Worm (Caenorhabditis elegans): ENCODE results near the gene sir-2.2.

Gene sir-2.2

ce11 chrX:13366955-13367354 is 39.1 kb downstream of the sir-2.2 start:
- no peak for TF ChIP-seq sox-4 (tag; optimal IDR thresholded peaks at IDR 0.05)
- TF ChIP-seq ceh-6 (GFP tag; optimal IDR thresholded peaks at IDR 0.05): no peak
- TF ChIP-seq F13H6.1 (tag; optimal IDR thresholded peaks at IDR 0.05): no peak
- no peak for TF ChIP-seq Y22D7AL.16 (tag; optimal IDR thresholded peaks at IDR 0.05)
- TF ChIP-seq unc-3 (GFP tag; conservative IDR thresholded peaks at IDR 0.05): no peak
- no peak for TF ChIP-seq unc-3 (tag; optimal IDR thresholded peaks at IDR 0.05)
- TF ChIP-seq pros-1 (tag; optimal IDR thresholded peaks at IDR 0.05): no peak
- TF ChIP-seq che-1 (tag; optimal IDR thresholded peaks at IDR 0.05): no peak
- no peak for TF ChIP-seq ets-4 (tag; optimal IDR thresholded peaks at IDR 0.05)
- no peak for TF ChIP-seq fkh-10 (GFP tag; optimal IDR thresholded peaks at IDR 0.05)
- no peak for TF ChIP-seq unc-42 (tag; optimal IDR thresholded peaks at IDR 0.05)
- TF ChIP-seq ceh-22 (tag; optimal IDR thresholded peaks at IDR 0.05): no peak
- no peak for TF ChIP-seq pha-4 (tag; optimal IDR thresholded peaks at IDR 0.05)
- TF ChIP-seq ama-1 (optimal IDR thresholded peaks at IDR 0.05): no peak
- TF ChIP-seq ceh-9 (tag; optimal IDR thresholded peaks at IDR 0.05): no peak
- no peak for TF ChIP-seq hlh-15 (tag; optimal IDR thresholded peaks at IDR 0.05)
- no peak for TF ChIP-seq pqm-1 (tag; optimal IDR thresholded peaks at IDR 0.05)

- TF ChIP-seq pha-2 (tag; optimal IDR thresholded peaks at IDR 0.05) (no peak), ceh-14 (tag; optimal IDR thresholded peaks at IDR 0.05) (no peak), nhr-232 (tag; optimal IDR thresholded peaks at IDR 0.05) (no peak), elt-2 (tag; optimal IDR thresholded peaks at IDR 0.05) (peak; percentile 14)
Measured at ce11 chrX:13368283-13368682, 40.4 kb downstream of the sir-2.2 start.

ce11 chrX:13376185-13376584 is 48.3 kb downstream of the sir-2.2 start:
- TF ChIP-seq unc-55 (GFP tag; optimal IDR thresholded peaks at IDR 0.05): no peak
- no peak for TF ChIP-seq tbx-2 (tag; optimal IDR thresholded peaks at IDR 0.05)
- no peak for TF ChIP-seq ttx-3 (tag; optimal IDR thresholded peaks at IDR 0.05)
- no peak for TF ChIP-seq ahr-1 (tag; optimal IDR thresholded peaks at IDR 0.05)
- no peak for TF ChIP-seq che-1 (tag; optimal IDR thresholded peaks at IDR 0.05)
- TF ChIP-seq hlh-8 (tag; optimal IDR thresholded peaks at IDR 0.05): no peak
- TF ChIP-seq fax-1 (tag; optimal IDR thresholded peaks at IDR 0.05): no peak
- TF ChIP-seq fkh-6 (tag; optimal IDR thresholded peaks at IDR 0.05): no peak
- no peak for TF ChIP-seq unc-3 (GFP tag; conservative IDR thresholded peaks at IDR 0.05)
- TF ChIP-seq unc-3 (tag; optimal IDR thresholded peaks at IDR 0.05): no peak
- TF ChIP-seq ceh-30 (tag; optimal IDR thresholded peaks at IDR 0.05): no peak
- no peak for TF ChIP-seq pha-2 (tag; optimal IDR thresholded peaks at IDR 0.05)
- TF ChIP-seq gmeb-2 (tag; optimal IDR thresholded peaks at IDR 0.05): no peak
- no peak for TF ChIP-seq ref-2 (tag; optimal IDR thresholded peaks at IDR 0.05)
- TF ChIP-seq C38D4.7 (GFP tag; optimal IDR thresholded peaks at IDR 0.05): no peak
- TF ChIP-seq hlh-13 (GFP tag; optimal IDR thresholded peaks at IDR 0.05): no peak

ce11 chrX:13376851-13377250 is 49.0 kb downstream of the sir-2.2 start, which contains the start of the genes C49F8.14 and gem-1:
C49F8.14 (minus strand) TSS chrX:13376949.
gem-1 (minus strand) TSS chrX:13376992.
- TF ChIP-seq fkh-10 (GFP tag; optimal IDR thresholded peaks at IDR 0.05): no peak
- no peak for TF ChIP-seq pat-9 (tag; optimal IDR thresholded peaks at IDR 0.05)
- no peak for TF ChIP-seq ceh-30 (tag; optimal IDR thresholded peaks at IDR 0.05)
- no peak for TF ChIP-seq K09A11.1 (tag; optimal IDR thresholded peaks at IDR 0.05; ENCODE audit: insufficient read depth)
- no peak for TF ChIP-seq npax-4 (tag; optimal IDR thresholded peaks at IDR 0.05)
- no peak for TF ChIP-seq hlh-6 (tag; optimal IDR thresholded peaks at IDR 0.05)
- no peak for TF ChIP-seq ceh-22 (tag; optimal IDR thresholded peaks at IDR 0.05)
- TF ChIP-seq pax-1 (tag; optimal IDR thresholded peaks at IDR 0.05): no peak
- TF ChIP-seq ceh-6 (GFP tag; optimal IDR thresholded peaks at IDR 0.05): no peak
- TF ChIP-seq ceh-45 (GFP tag; IDR thresholded peaks at IDR 0.05): no peak
- TF ChIP-seq zip-5 (tag; optimal IDR thresholded peaks at IDR 0.05): no peak
- TF ChIP-seq ceh-24 (tag; optimal IDR thresholded peaks at IDR 0.05): no peak
- no peak for TF ChIP-seq hlh-30 (tag; optimal IDR thresholded peaks at IDR 0.05; ENCODE audit: insufficient read depth)
- TF ChIP-seq ceh-14 (tag; optimal IDR thresholded peaks at IDR 0.05): no peak
- TF ChIP-seq fax-1 (tag; optimal IDR thresholded peaks at IDR 0.05): no peak
